Fruit fly (Drosophila melanogaster) whole organism, pupa: Measurements from ENCODE around the gene PIG-T.

ENCODE experiments used
- CG10348 ChIP-seq: fragments of 200-800 bp; sonication (Bioruptor generic); IDR thresholded peaks from 2 replicates; pipeline ENCODE4 v1.3.6; 2022; ENCODE audit warnings: missing biosample characterization, missing genetic modification characterization
- CG12605 ChIP-seq: fragments of 200-800 bp; sonication (Bioruptor generic); IDR thresholded peaks from 2 replicates; pipeline ENCODE4 v1.3.6; 2022; ENCODE audit warnings: missing biosample characterization, missing genetic modification characterization
- CG13204 ChIP-seq: fragments of 200-800 bp; sonication (Bioruptor generic); optimal IDR thresholded peaks from 2 replicates; lab custom pipeline; 2018; ENCODE audit warnings: missing biosample characterization, mild to moderate bottlenecking, missing genetic modification characterization, moderate library complexity
- CG14655 ChIP-seq: fragments of 200-800 bp; sonication (Bioruptor generic); optimal IDR thresholded peaks from 3 replicates; lab custom pipeline; 2017; ENCODE audit warnings: mild to moderate bottlenecking, missing biosample characterization, missing genetic modification reagents, missing genetic modification characterization
- CG15710 ChIP-seq: fragments of 200-800 bp; sonication (Bioruptor generic); optimal IDR thresholded peaks from 2 replicates; lab custom pipeline; 2018; ENCODE audit warnings: missing biosample characterization, mild to moderate bottlenecking, missing genetic modification characterization, moderate library complexity
- CG17806 ChIP-seq: fragments of 200-800 bp; sonication (Bioruptor generic); optimal IDR thresholded peaks from 2 replicates; lab custom pipeline; 2018; ENCODE audit warnings: missing biosample characterization, mild to moderate bottlenecking, missing genetic modification characterization, moderate library complexity
- CG32121 ChIP-seq: fragments of 200-800 bp; sonication (Bioruptor generic); IDR thresholded peaks from 2 replicates; pipeline ENCODE4 v1.3.6; 2022; ENCODE audit warnings: missing biosample characterization, missing genetic modification characterization
- CG34367 ChIP-seq: fragments of 200-800 bp; sonication (Bioruptor generic); optimal IDR thresholded peaks from 2 replicates; lab custom pipeline; 2018; ENCODE audit warnings: missing biosample characterization, mild to moderate bottlenecking, missing genetic modification characterization
- CG4496 ChIP-seq: fragments of 200-800 bp; sonication (Bioruptor generic); IDR thresholded peaks from 3 replicates; pipeline ENCODE4 v1.3.6; 2022; ENCODE audit warnings: missing biosample characterization, missing genetic modification characterization
- CG8159 ChIP-seq: fragments of 200-800 bp; sonication (Bioruptor generic); optimal IDR thresholded peaks from 3 replicates; lab custom pipeline; 2018; ENCODE audit warnings: missing biosample characterization, mild to moderate bottlenecking, missing genetic modification characterization, moderate library complexity
- CG8301 ChIP-seq: fragments of 200-800 bp; sonication (Bioruptor generic); optimal IDR thresholded peaks from 2 replicates; lab custom pipeline; 2018; ENCODE audit warnings: missing biosample characterization, mild to moderate bottlenecking, missing genetic modification characterization
- CG9948 ChIP-seq: fragments of 200-800 bp; sonication (Bioruptor generic); optimal IDR thresholded peaks from 2 replicates; lab custom pipeline; 2018; ENCODE audit warnings: missing biosample characterization, mild to moderate bottlenecking, missing genetic modification characterization, moderate library complexity
- D1 ChIP-seq: fragments of 200-800 bp; sonication (Bioruptor generic); optimal IDR thresholded peaks from 2 replicates; lab custom pipeline; 2018; ENCODE audit warnings: missing biosample characterization, mild to moderate bottlenecking, missing genetic modification characterization, moderate library complexity
- EcR ChIP-seq: fragments of 200-800 bp; sonication (Bioruptor generic); optimal IDR thresholded peaks from 3 replicates; lab custom pipeline; 2019; ENCODE audit warnings: missing biosample characterization, missing genetic modification characterization, mild to moderate bottlenecking, moderate library complexity, missing genetic modification reagents
- Ets98B ChIP-seq: fragments of 200-800 bp; sonication (Bioruptor generic); IDR thresholded peaks from 2 replicates; pipeline ENCODE4 v1.3.6; 2022; ENCODE audit warnings: missing biosample characterization, missing genetic modification characterization
- Pif1A ChIP-seq: fragments of 200-800 bp; sonication (Bioruptor generic); optimal IDR thresholded peaks from 3 replicates; lab custom pipeline; 2016; ENCODE audit warnings: missing biosample characterization, missing genetic modification characterization
- Pif1B ChIP-seq: fragments of 200-800 bp; sonication (Bioruptor generic); optimal IDR thresholded peaks from 3 replicates; lab custom pipeline; 2016; ENCODE audit warnings: missing biosample characterization, missing genetic modification characterization
- Snoo ChIP-seq: fragments of 200-800 bp; sonication (Bioruptor generic); optimal IDR thresholded peaks from 3 replicates; lab custom pipeline; 2017; ENCODE audit warnings: missing biosample characterization, mild to moderate bottlenecking, missing genetic modification characterization, inconsistent platforms
- fd96Ca ChIP-seq: fragments of 200-800 bp; sonication (Bioruptor generic); IDR thresholded peaks from 3 replicates; pipeline ENCODE4 v1.3.6; 2022; ENCODE audit warnings: missing biosample characterization, missing genetic modification characterization
- gl ChIP-seq: fragments of 200-800 bp; sonication (Bioruptor generic); optimal IDR thresholded peaks from 2 replicates; lab custom pipeline; 2018; ENCODE audit warnings: missing biosample characterization, mild to moderate bottlenecking, missing genetic modification characterization
- rn ChIP-seq: fragments of 200-800 bp; sonication (Bioruptor generic); IDR thresholded peaks from 2 replicates; pipeline ENCODE4 v1.3.6; 2022; ENCODE audit warnings: missing biosample characterization, missing genetic modification characterization

PIG-T gene

DNA sequence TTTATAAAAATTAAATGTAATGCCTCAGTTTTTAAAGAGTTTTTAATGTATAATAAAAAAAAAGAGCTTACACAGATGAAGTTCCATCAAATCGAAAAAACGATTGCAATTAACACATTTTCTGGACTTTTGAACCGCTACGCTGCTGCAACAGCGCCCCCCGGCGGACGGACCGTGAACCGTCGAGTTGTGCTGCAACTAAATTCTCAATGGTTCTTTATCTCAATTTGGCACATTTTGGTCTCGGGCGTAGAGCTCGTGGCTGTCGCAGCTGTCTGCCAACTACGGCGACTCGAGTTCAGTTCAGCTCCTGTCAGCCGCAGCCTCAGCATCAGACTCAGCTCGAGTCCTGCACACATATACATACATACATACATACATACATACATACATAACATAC lies 35.3 kb downstream of the PIG-T start:
- no peak for TF ChIP-seq CG12605 (GFP tag; lab: Robert Waterston, UW)
- TF ChIP-seq CG17806 (tag; lab: Kevin White, UChicago): no peak
- TF ChIP-seq CG34367 (tag; lab: Kevin White, UChicago): no peak
- TF ChIP-seq CG10348 (GFP tag; lab: Robert Waterston, UW): no peak
- no peak for TF ChIP-seq CG15710 (tag; lab: Kevin White, UChicago)
- no peak for TF ChIP-seq Snoo (tag; lab: Kevin White, UChicago)
- TF ChIP-seq EcR (GFP tag; lab: Kevin White, UChicago): no peak
- no peak for TF ChIP-seq CG32121 (GFP tag; lab: Robert Waterston, UW)
- TF ChIP-seq CG4496: no peak
- no peak for TF ChIP-seq CG8159 (tag; lab: Kevin White, UChicago)
- no peak for TF ChIP-seq CG8301
- TF ChIP-seq Ets98B (GFP tag; lab: Robert Waterston, UW): no peak
- TF ChIP-seq rn (GFP tag; lab: Robert Waterston, UW): no peak
- no peak for TF ChIP-seq CG9948 (tag; lab: Kevin White, UChicago)
- no peak for TF ChIP-seq CG13204 (GFP tag; lab: Kevin White, UChicago)
- TF ChIP-seq gl (tag; lab: Kevin White, UChicago): no peak
- TF ChIP-seq D1 (tag; lab: Kevin White, UChicago): no peak
- TF ChIP-seq, all 21 proteins: peak for 0

DNA sequence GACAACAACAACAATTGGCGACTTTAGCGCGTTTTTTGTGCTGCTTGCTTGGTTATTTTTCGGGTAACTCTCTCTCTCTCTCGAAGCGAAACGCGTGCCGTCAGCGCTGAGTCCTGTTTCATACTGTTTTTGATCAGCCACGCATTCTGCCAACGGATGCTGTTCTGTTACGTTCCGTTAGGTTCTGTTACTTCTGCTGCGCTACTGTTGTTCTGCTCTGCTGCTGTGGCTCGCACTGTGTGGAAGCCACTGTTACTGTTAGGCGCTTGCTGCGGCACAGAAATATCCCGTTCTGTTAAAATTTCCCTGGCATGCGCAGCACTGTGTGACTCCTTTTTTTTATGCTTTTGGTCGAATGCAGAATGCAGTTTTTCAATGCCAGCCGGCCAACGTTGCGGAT lies 40.0 kb downstream of the PIG-T start, which contains the start of gene nAChRalpha3:
nAChRalpha3 (minus strand) TSS at position 101 of the 400 bp plus-strand sequence.
- TF ChIP-seq Pif1B: no peak
- TF ChIP-seq fd96Ca (GFP tag; lab: Robert Waterston, UW): no peak

DNA sequence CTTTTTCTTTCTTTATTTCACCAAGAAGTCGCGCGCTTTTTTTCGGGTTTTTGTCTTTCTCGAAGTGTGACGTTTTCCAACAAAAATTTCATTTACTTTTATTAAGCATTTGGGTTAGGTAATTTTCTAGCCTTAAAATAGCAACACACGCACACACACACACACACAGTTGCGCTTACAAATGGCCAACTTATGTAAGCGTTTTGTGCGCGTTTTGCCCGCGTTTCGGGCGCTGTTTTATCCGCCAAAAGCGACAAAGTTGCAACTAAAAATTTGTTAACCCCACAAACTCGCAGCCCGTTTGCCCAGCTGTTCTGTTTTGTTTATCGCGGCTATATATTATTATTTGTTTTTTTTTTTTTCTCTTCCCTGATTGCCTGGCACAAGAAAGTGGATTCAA lies 40.7 kb downstream of the PIG-T start:
- no peak for TF ChIP-seq CG32121 (GFP tag; lab: Robert Waterston, UW)
- no peak for TF ChIP-seq gl (tag; lab: Kevin White, UChicago)
- TF ChIP-seq Pif1A: no peak
- TF ChIP-seq CG10348 (GFP tag; lab: Robert Waterston, UW): no peak
- no peak for TF ChIP-seq rn (GFP tag; lab: Robert Waterston, UW)
- TF ChIP-seq CG13204 (GFP tag; lab: Kevin White, UChicago): no peak
- no peak for TF ChIP-seq D1 (tag; lab: Kevin White, UChicago)
- no peak for TF ChIP-seq CG8301
- TF ChIP-seq CG34367 (tag; lab: Kevin White, UChicago): no peak
- TF ChIP-seq CG8159 (tag; lab: Kevin White, UChicago): no peak
- no peak for TF ChIP-seq CG14655
